Fruit fly (Drosophila melanogaster) whole organism, wandering third instar larva: ENCODE data around the gene Spn28B.
A peak's percentile ranks its signal among the peaks of the same experiment; 100 is the strongest.

ENCODE experiments used
- Abd-B ChIP-seq: fragments of >200 bp; optimal IDR thresholded peaks from 2 replicates; lab custom pipeline; 2017; ENCODE audit warnings: missing biosample characterization, missing genetic modification characterization
- CG32264 ChIP-seq: fragments of 200-800 bp; sonication (Bioruptor generic); optimal IDR thresholded peaks from 2 replicates; lab custom pipeline; 2016; ENCODE audit warnings: missing biosample characterization, missing genetic modification characterization
- CG9705 ChIP-seq: fragments of 200-800 bp; sonication (Bioruptor generic); optimal IDR thresholded peaks from 2 replicates; lab custom pipeline; 2018; ENCODE audit warnings: missing biosample characterization, mild to moderate bottlenecking, missing genetic modification characterization
- CrebA ChIP-seq: fragments of 200-800 bp; sonication (Bioruptor generic); optimal IDR thresholded peaks from 2 replicates; lab custom pipeline; 2016; ENCODE audit warnings: missing biosample characterization, mild to moderate bottlenecking, missing genetic modification characterization, borderline replicate concordance
- Dfd ChIP-seq: fragments of >200 bp; optimal IDR thresholded peaks from 2 replicates; lab custom pipeline; 2017; ENCODE audit warnings: missing biosample characterization, missing genetic modification characterization
- Dif ChIP-seq: fragments of 200-275, 200-300 bp; sonication (Bioruptor generic); optimal IDR thresholded peaks from 2 replicates; lab custom pipeline; 2018; ENCODE audit warnings: missing biosample characterization, missing genetic modification characterization; ENCODE audit not compliant: partially characterized antibody
- GATAd ChIP-seq: sonication (Bioruptor generic); optimal IDR thresholded peaks from 2 replicates; lab custom pipeline; 2016; ENCODE audit warnings: missing biosample characterization, missing genetic modification characterization
- HLH106 ChIP-seq: fragments of 200-800 bp; optimal IDR thresholded peaks from 3 replicates; lab custom pipeline; 2019; ENCODE audit warnings: missing biosample characterization, mild to moderate bottlenecking, missing genetic modification characterization, moderate library complexity
- Hnf4 ChIP-seq: fragments of 200-800 bp; sonication (Bioruptor generic); optimal IDR thresholded peaks from 2 replicates; lab custom pipeline; 2016; ENCODE audit warnings: missing biosample characterization, mild to moderate bottlenecking, missing genetic modification characterization
- Hr78 ChIP-seq: fragments of >200 bp; optimal IDR thresholded peaks from 2 replicates; lab custom pipeline; 2017; ENCODE audit warnings: missing biosample characterization, missing genetic modification characterization
- Hr83 ChIP-seq: fragments of 200-300 bp; sonication (Bioruptor generic); optimal IDR thresholded peaks from 2 replicates; lab custom pipeline; 2016; ENCODE audit warnings: missing biosample characterization, mild to moderate bottlenecking, missing genetic modification characterization, moderate library complexity; ENCODE audit not compliant: poor library complexity, severe bottlenecking
- Jra ChIP-seq: sonication (Bioruptor generic); optimal IDR thresholded peaks from 2 replicates; lab custom pipeline; 2016; ENCODE audit warnings: missing biosample characterization, missing genetic modification characterization
- Mio ChIP-seq: sonication (Bioruptor generic); optimal IDR thresholded peaks from 2 replicates; lab custom pipeline; 2016; ENCODE audit warnings: missing biosample characterization, missing genetic modification characterization
- Myc ChIP-seq: fragments of >200 bp; optimal IDR thresholded peaks from 2 replicates; lab custom pipeline; 2017
- N ChIP-seq: fragments of >200 bp; optimal IDR thresholded peaks from 2 replicates; lab custom pipeline; 2018; ENCODE audit warnings: missing biosample characterization, missing external identifiers, missing genetic modification characterization
- OdsH ChIP-seq: fragments of 200-800 bp; sonication (Bioruptor generic); optimal IDR thresholded peaks from 2 replicates; lab custom pipeline; 2016; ENCODE audit warnings: missing biosample characterization, mild to moderate bottlenecking, missing genetic modification characterization
- Rel ChIP-seq, 2 experiments: fragments of 200-800 bp; sonication (Bioruptor generic) in 1 of 2; optimal IDR thresholded peaks; 2 replicates in 1 of 2; 3 replicates in 1 of 2; lab custom pipeline; 2016 to 2019; ENCODE audit warnings: mild to moderate bottlenecking in 2 of 2, missing biosample characterization in 2 of 2, missing genetic modification characterization in 2 of 2, moderate library complexity in 1 of 2
- Sp1 ChIP-seq: fragments of 200-800 bp; sonication (Bioruptor generic); optimal IDR thresholded peaks from 3 replicates; lab custom pipeline; 2019; ENCODE audit warnings: missing biosample characterization, mild to moderate bottlenecking, missing genetic modification characterization, moderate library complexity
- Vsx2 ChIP-seq: fragments of 200-300, 225-300 bp; sonication (Bioruptor generic); optimal IDR thresholded peaks from 2 replicates; lab custom pipeline; 2018; ENCODE audit warnings: missing biosample characterization, missing genetic modification characterization; ENCODE audit not compliant: partially characterized antibody
- br ChIP-seq: fragments of 200-800 bp; sonication (Bioruptor generic); optimal IDR thresholded peaks from 2 replicates; lab custom pipeline; 2016; ENCODE audit warnings: missing biosample characterization, missing genetic modification characterization
- brk ChIP-seq: fragments of 200-800 bp; sonication (Bioruptor generic); optimal IDR thresholded peaks from 2 replicates; lab custom pipeline; 2016; ENCODE audit warnings: missing biosample characterization, mild to moderate bottlenecking, missing genetic modification characterization
- dl ChIP-seq, 2 experiments: fragments of 175-275, 200-275 bp in 1 of 2; fragments of 200-275 bp in 1 of 2; sonication (Bioruptor generic); optimal IDR thresholded peaks; lab custom pipeline; 2018; ENCODE audit warnings: mild to moderate bottlenecking in 2 of 2, missing biosample characterization in 2 of 2, missing genetic modification characterization in 2 of 2, moderate library complexity in 2 of 2; ENCODE audit not compliant: partially characterized antibody in 2 of 2, insufficient read depth in 1 of 2
- dmrt93B ChIP-seq: fragments of 200-800 bp; sonication (Bioruptor generic); optimal IDR thresholded peaks from 2 replicates; lab custom pipeline; 2018; ENCODE audit warnings: missing biosample characterization, mild to moderate bottlenecking, missing genetic modification characterization
- dsf ChIP-seq: sonication (Bioruptor generic); optimal IDR thresholded peaks from 2 replicates; lab custom pipeline; 2016; ENCODE audit warnings: missing biosample characterization, missing genetic modification characterization, borderline replicate concordance
- ey ChIP-seq: fragments of 200-800 bp; sonication (Bioruptor generic); optimal IDR thresholded peaks from 2 replicates; lab custom pipeline; 2016; ENCODE audit warnings: missing biosample characterization, missing genetic modification characterization
- foxo ChIP-seq, 2 experiments: fragments of 200-800 bp; sonication (Bioruptor generic); optimal IDR thresholded peaks; 2 replicates in 1 of 2; 3 replicates in 1 of 2; lab custom pipeline; 2016 to 2017; ENCODE audit warnings: missing biosample characterization in 2 of 2, missing genetic modification characterization in 2 of 2
- fru ChIP-seq: fragments of 200-800 bp; sonication (Bioruptor generic); optimal IDR thresholded peaks from 3 replicates; lab custom pipeline; 2016; ENCODE audit warnings: missing biosample characterization, mild to moderate bottlenecking, missing genetic modification characterization
- h ChIP-seq: fragments of 200-800 bp; sonication (Bioruptor generic); optimal IDR thresholded peaks from 3 replicates; lab custom pipeline; 2016; ENCODE audit warnings: missing biosample characterization, mild to moderate bottlenecking, missing genetic modification characterization
- jim ChIP-seq: fragments of 175-275, 200-325 bp; sonication (Bioruptor generic); optimal IDR thresholded peaks from 2 replicates; lab custom pipeline; 2016; ENCODE audit warnings: missing biosample characterization, mild to moderate bottlenecking, missing genetic modification characterization
- lola ChIP-seq: fragments of >200 bp; optimal IDR thresholded peaks from 2 replicates; lab custom pipeline; 2017; ENCODE audit warnings: missing biosample characterization, missing genetic modification characterization
- pan ChIP-seq: fragments of >200 bp; optimal IDR thresholded peaks from 2 replicates; lab custom pipeline; 2017
- rgr ChIP-seq: fragments of 200-800 bp; sonication (Bioruptor generic); optimal IDR thresholded peaks from 3 replicates; lab custom pipeline; 2016; ENCODE audit warnings: missing biosample characterization, mild to moderate bottlenecking, missing genetic modification characterization
- sage ChIP-seq: fragments of 200-800 bp; sonication (Bioruptor generic); optimal IDR thresholded peaks from 2 replicates; lab custom pipeline; 2016; ENCODE audit warnings: missing biosample characterization, mild to moderate bottlenecking, missing genetic modification characterization
- sv ChIP-seq: fragments of 200-800 bp; sonication (Bioruptor generic); optimal IDR thresholded peaks from 3 replicates; lab custom pipeline; 2016; ENCODE audit warnings: missing biosample characterization, missing genetic modification characterization
- tai ChIP-seq: sonication (Bioruptor generic); optimal IDR thresholded peaks from 2 replicates; lab custom pipeline; 2016; ENCODE audit warnings: missing biosample characterization, missing genetic modification characterization
- usp ChIP-seq: fragments of >200 bp; optimal IDR thresholded peaks from 2 replicates; lab custom pipeline; 2017; ENCODE audit warnings: missing biosample characterization, missing genetic modification characterization
- woc ChIP-seq: sonication (Bioruptor generic); optimal IDR thresholded peaks from 2 replicates; lab custom pipeline; 2016; ENCODE audit warnings: missing biosample characterization, mild to moderate bottlenecking, missing genetic modification characterization

Gene Spn28B

DNA sequence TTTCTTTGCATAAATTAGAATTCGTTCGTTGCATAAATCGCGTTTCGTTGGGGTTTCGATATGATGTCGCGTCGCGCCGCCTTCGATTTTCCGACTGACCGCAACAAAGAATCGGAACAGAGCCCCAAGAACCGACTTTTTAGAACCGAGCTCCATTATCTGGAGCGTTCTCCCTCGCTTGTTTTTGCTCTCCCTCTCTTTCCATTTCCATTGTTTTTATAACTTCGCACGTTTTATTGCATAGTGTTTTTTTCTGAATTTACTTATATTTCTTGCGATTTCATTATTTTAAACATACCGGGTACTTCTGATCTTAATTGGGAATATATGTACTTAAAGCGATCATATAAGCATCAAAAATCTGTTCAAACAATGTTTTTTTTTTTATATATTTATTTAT, 2.8 kb upstream of the Spn28B start, which contains the start of gene RapGAP1:
Gene RapGAP1, minus strand, starts transcription at position 101 of the 400 bp plus-strand sequence.
- TF ChIP-seq OdsH (GFP tag; lab: Kevin White, UChicago) (no peak), h (no peak), Abd-B (no peak), lola (no peak), Jra (GFP tag; lab: Kevin White, UChicago) (no peak), HLH106 (tag; lab: Kevin White, UChicago) (no peak), dmrt93B (GFP tag; lab: Kevin White, UChicago) (no peak), Hr83 (no peak), Hr78 (GFP tag; lab: Kevin White, UChicago) (no peak)

DNA sequence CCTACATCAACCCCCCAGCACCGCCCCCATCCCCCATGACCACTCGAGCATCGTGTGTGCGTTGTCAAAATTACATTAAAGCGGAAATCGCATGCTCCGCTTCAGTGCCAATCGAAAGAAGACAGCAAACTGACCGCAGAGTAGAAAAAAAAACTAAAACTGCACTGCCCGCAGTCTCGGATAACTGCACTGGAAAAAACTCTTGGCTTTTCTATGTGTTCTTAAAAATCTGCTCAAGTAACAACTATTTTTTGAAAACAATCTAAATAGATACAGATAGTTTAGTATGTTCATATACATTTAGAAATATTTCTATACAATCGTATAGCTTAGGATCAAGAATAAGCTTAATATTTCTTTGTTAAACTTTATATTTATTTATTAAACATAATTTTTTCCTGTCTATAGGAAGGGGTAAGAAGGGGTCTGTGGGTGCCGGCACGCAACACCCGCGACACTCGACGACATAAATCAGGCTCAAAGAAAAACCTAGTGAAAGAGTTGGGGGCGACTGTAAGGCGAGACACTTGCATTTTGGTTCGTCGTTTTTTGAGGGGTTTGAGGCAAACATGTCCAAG, 959 bp upstream of the Spn28B start:
- TF ChIP-seq dsf (GFP tag; lab: Kevin White, UChicago) = no peak
- TF ChIP-seq fru (GFP tag; lab: Kevin White, UChicago) = no peak
- no peak for TF ChIP-seq Rel (GFP tag; optimal IDR thresholded peaks at IDR 0.05; lab: Kevin White, UChicago)
- TF ChIP-seq Rel (tag; optimal IDR thresholded peaks at IDR 0.05; lab: Kevin White, UChicago) = no peak
- no peak for TF ChIP-seq pan
- TF ChIP-seq HLH106 (tag; lab: Kevin White, UChicago) = no peak
- no peak for TF ChIP-seq CG32264 (GFP tag; lab: Kevin White, UChicago)
- TF ChIP-seq Jra (GFP tag; lab: Kevin White, UChicago) = no peak
- no peak for TF ChIP-seq lola
- no peak for TF ChIP-seq GATAd (GFP tag; lab: Kevin White, UChicago)
- no peak for TF ChIP-seq rgr (GFP tag; lab: Kevin White, UChicago)
- no peak for TF ChIP-seq CG9705 (GFP tag; lab: Kevin White, UChicago)
- no peak for TF ChIP-seq br (GFP tag; lab: Kevin White, UChicago)
- no peak for TF ChIP-seq OdsH (GFP tag; lab: Kevin White, UChicago)
- TF ChIP-seq woc (GFP tag; lab: Kevin White, UChicago) = no peak

DNA sequence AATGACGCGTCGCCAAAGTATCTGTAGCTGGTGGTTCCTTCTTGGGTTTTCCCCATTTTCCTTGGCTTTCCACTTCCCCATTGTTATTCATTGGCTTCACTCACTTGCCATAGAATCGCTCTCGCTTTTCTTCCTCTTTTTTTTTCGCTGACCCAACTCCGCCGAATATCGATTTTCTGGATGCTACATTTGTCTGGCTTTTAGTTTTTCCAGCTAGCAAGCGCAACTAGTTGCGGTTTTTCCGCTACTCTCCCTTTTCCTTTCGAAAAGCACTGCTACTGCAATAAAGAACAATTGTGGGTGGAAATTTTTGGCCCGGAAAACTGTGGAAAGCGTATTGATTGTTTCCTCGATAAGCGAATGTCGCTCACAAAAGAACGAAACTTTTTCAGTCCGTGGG, 5.4 kb downstream of the Spn28B start:
- TF ChIP-seq CrebA (GFP tag; lab: Kevin White, UChicago) (no peak), Myc (no peak), N (GFP tag; lab: Kevin White, UChicago) (no peak)
- TF ChIP-seq, all 38 proteins: peak for 0

DNA sequence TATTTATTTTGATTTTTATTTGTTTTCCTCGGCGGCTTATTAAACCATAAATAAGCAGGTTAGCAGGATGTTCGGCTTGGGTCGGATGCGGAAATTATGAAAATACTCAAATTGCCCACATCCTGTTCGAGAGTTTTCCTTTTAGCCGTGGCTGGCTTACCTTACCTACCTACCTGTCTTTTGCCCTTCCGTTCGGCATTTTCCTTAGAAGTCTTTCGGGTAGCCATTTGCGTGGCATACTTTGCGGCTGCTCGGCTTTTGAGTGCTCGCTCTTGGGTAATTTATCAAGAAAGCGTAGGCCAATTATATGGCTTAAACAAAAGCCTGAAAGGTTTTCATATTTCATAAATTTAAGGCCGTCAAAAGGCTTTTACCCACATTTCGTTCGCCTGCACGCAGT, 11.1 kb downstream of the Spn28B start:
- TF ChIP-seq brk (GFP tag; lab: Kevin White, UChicago) = no peak
- TF ChIP-seq Hr83 = no peak
- no peak for TF ChIP-seq Abd-B
- TF ChIP-seq rgr (GFP tag; lab: Kevin White, UChicago) = no peak
- no peak for TF ChIP-seq foxo (GFP tag; optimal IDR thresholded peaks at IDR 0.05; lab: Kevin White, UChicago)
- TF ChIP-seq Rel (GFP tag; optimal IDR thresholded peaks at IDR 0.05; lab: Kevin White, UChicago) = no peak
- no peak for TF ChIP-seq Rel (tag; optimal IDR thresholded peaks at IDR 0.05; lab: Kevin White, UChicago)
- TF ChIP-seq pan = no peak
- no peak for TF ChIP-seq sage (GFP tag; lab: Kevin White, UChicago)
- TF ChIP-seq Jra (GFP tag; lab: Kevin White, UChicago) = no peak

DNA sequence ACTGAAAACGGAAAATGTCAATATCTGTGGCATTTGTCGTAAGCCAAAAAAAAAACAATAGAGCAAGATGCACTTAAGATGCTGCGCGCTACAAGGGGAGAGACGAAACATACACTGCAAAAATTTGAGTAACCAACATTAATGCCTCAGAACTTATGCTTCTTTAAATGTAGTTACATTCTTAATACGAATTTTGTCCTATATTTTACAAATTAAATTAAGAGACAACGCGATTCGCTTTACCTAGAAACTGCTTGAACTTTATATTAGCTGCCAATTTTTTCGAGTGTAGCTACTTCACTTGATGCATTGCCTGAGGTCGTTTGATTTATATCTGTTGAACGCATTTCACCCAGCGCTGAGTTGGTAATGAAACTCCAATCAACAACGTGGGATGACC, 15.1 kb downstream of the Spn28B start:
- TF ChIP-seq jim (GFP tag; lab: Kevin White, UChicago) = no peak
- TF ChIP-seq Jra (GFP tag; lab: Kevin White, UChicago) = no peak
- no peak for TF ChIP-seq Dif
- peak; percentile 16 for TF ChIP-seq OdsH (GFP tag; lab: Kevin White, UChicago)
- TF ChIP-seq Abd-B = no peak
- peak; percentile 33 for TF ChIP-seq ey (GFP tag; lab: Kevin White, UChicago)
- TF ChIP-seq CG32264 (GFP tag; lab: Kevin White, UChicago) = no peak
- TF ChIP-seq Mio (GFP tag; lab: Kevin White, UChicago) = no peak
- no peak for TF ChIP-seq GATAd (GFP tag; lab: Kevin White, UChicago)
- TF ChIP-seq sv = peak; percentile 79
- TF ChIP-seq dl (GFP tag; optimal IDR thresholded peaks at IDR 0.05; lab: Kevin White, UChicago; ENCODE audit: insufficient read depth in 1 of 2, partially characterized antibody in 2 of 2) = no peak
- no peak for TF ChIP-seq Sp1 (GFP tag; lab: Kevin White, UChicago)
- TF ChIP-seq dmrt93B (GFP tag; lab: Kevin White, UChicago) = no peak
- no peak for TF ChIP-seq usp
- peak in 1 of 2 experiments; percentile 27 for TF ChIP-seq foxo (GFP tag; optimal IDR thresholded peaks at IDR 0.05; lab: Kevin White, UChicago)
- TF ChIP-seq Hr78 (GFP tag; lab: Kevin White, UChicago) = no peak
- TF ChIP-seq lola = no peak
- peak; percentile 18 for TF ChIP-seq HLH106 (tag; lab: Kevin White, UChicago)
- TF ChIP-seq Dfd = no peak
- TF ChIP-seq br (GFP tag; lab: Kevin White, UChicago) = no peak
- TF ChIP-seq Hnf4 (GFP tag; lab: Kevin White, UChicago) = peak; percentile 9
- no peak for TF ChIP-seq dsf (GFP tag; lab: Kevin White, UChicago)
- no peak for TF ChIP-seq Hr83
- TF ChIP-seq brk (GFP tag; lab: Kevin White, UChicago) = no peak
- no peak for TF ChIP-seq CG9705 (GFP tag; lab: Kevin White, UChicago)
- no peak for TF ChIP-seq N (GFP tag; lab: Kevin White, UChicago)
- TF ChIP-seq CrebA (GFP tag; lab: Kevin White, UChicago) = no peak
- no peak for TF ChIP-seq pan
- TF ChIP-seq Vsx2 (GFP tag; lab: Kevin White, UChicago) = no peak
- peak; percentile 5 for TF ChIP-seq woc (GFP tag; lab: Kevin White, UChicago)
- peak; percentile 49 for TF ChIP-seq fru (GFP tag; lab: Kevin White, UChicago)
- no peak for TF ChIP-seq sage (GFP tag; lab: Kevin White, UChicago)
- TF ChIP-seq tai (GFP tag; lab: Kevin White, UChicago) = no peak
